Fruit fly (Drosophila melanogaster) whole organism, embryonic: Measurements from ENCODE around the gene Mlp84B.

Experiments
- B-H2 ChIP-seq: fragments of 200-800 bp; sonication (Bioruptor generic); optimal IDR thresholded peaks from 2 replicates; lab custom pipeline; 2018; ENCODE audit warnings: missing biosample characterization, mild to moderate bottlenecking, missing genetic modification characterization
- CG10321 ChIP-seq: fragments of 200-800 bp; sonication (Bioruptor generic); IDR thresholded peaks from 2 replicates; pipeline ENCODE4 v1.3.6; 2022; ENCODE audit warnings: missing biosample characterization, missing genetic modification characterization
- CG10431 ChIP-seq: fragments of 200-800 bp; sonication (Bioruptor generic); optimal IDR thresholded peaks from 3 replicates; lab custom pipeline; 2018; ENCODE audit warnings: missing biosample characterization, mild to moderate bottlenecking, missing genetic modification characterization
- CG11398 ChIP-seq: fragments of 200-800 bp; sonication (Bioruptor generic); optimal IDR thresholded peaks from 2 replicates; lab custom pipeline; 2016; ENCODE audit warnings: missing biosample characterization, missing genetic modification characterization
- CG12155 ChIP-seq: fragments of 200-800 bp; sonication (Bioruptor generic); optimal IDR thresholded peaks from 3 replicates; lab custom pipeline; 2016; ENCODE audit warnings: missing biosample characterization, missing genetic modification characterization
- CG13894 ChIP-seq: fragments of 200-800 bp; sonication (Bioruptor generic); optimal IDR thresholded peaks from 3 replicates; lab custom pipeline; 2018; ENCODE audit warnings: missing biosample characterization, mild to moderate bottlenecking, missing genetic modification characterization, moderate library complexity
- CG14710 ChIP-seq: fragments of 200-800 bp; sonication (Bioruptor generic); optimal IDR thresholded peaks from 3 replicates; lab custom pipeline; 2019; ENCODE audit warnings: missing biosample characterization, mild to moderate bottlenecking, missing genetic modification characterization, moderate library complexity
- CG14965 ChIP-seq: fragments of 200-800 bp; sonication (Bioruptor generic); optimal IDR thresholded peaks from 2 replicates; lab custom pipeline; 2016; ENCODE audit warnings: missing biosample characterization, missing genetic modification characterization, borderline replicate concordance
- CG15011 ChIP-seq: fragments of 200-800 bp; sonication (Bioruptor generic); optimal IDR thresholded peaks from 3 replicates; lab custom pipeline; 2018; ENCODE audit warnings: missing biosample characterization, mild to moderate bottlenecking, missing genetic modification characterization
- CG15696 ChIP-seq: fragments of 200-800 bp; sonication (Bioruptor generic); optimal IDR thresholded peaks from 2 replicates; lab custom pipeline; 2019; ENCODE audit warnings: missing biosample characterization, mild to moderate bottlenecking, missing genetic modification characterization, moderate library complexity
- CG17361 ChIP-seq: fragments of 200-800 bp; sonication (Bioruptor generic); IDR thresholded peaks from 3 replicates; pipeline ENCODE4 v1.3.6; 2022; ENCODE audit warnings: missing biosample characterization, missing genetic modification characterization
- CG18262 ChIP-seq: fragments of 200-800 bp; optimal IDR thresholded peaks from 3 replicates; lab custom pipeline; 2019; ENCODE audit warnings: missing biosample characterization, mild to moderate bottlenecking, missing genetic modification characterization, moderate library complexity
- CG33557 ChIP-seq: fragments of 200-800 bp; sonication (Bioruptor generic); optimal IDR thresholded peaks from 2 replicates; lab custom pipeline; 2019; ENCODE audit warnings: missing biosample characterization, mild to moderate bottlenecking, missing genetic modification characterization, moderate library complexity
- CG4404 ChIP-seq: fragments of 200-800 bp; sonication (Bioruptor generic); IDR thresholded peaks from 2 replicates; pipeline ENCODE4 v1.3.6; 2022; ENCODE audit warnings: missing biosample characterization, missing genetic modification characterization
- CG4820 ChIP-seq: fragments of 200-800 bp; sonication (Bioruptor generic); optimal IDR thresholded peaks from 3 replicates; lab custom pipeline; 2016; ENCODE audit warnings: missing biosample characterization, missing genetic modification characterization
- CG6175 ChIP-seq: fragments of 200-800 bp; sonication (Bioruptor generic); IDR thresholded peaks from 3 replicates; pipeline ENCODE4 v1.3.6; 2022; ENCODE audit warnings: missing biosample characterization, missing genetic modification characterization
- CG7745 ChIP-seq: fragments of 200-800 bp; sonication (Bioruptor generic); optimal IDR thresholded peaks from 2 replicates; lab custom pipeline; 2018; ENCODE audit warnings: missing biosample characterization, mild to moderate bottlenecking, missing genetic modification characterization, moderate library complexity
- CG7839 ChIP-seq: fragments of 200-800 bp; sonication (Bioruptor generic); optimal IDR thresholded peaks from 3 replicates; lab custom pipeline; 2018; ENCODE audit warnings: missing biosample characterization, mild to moderate bottlenecking, missing genetic modification characterization, moderate library complexity
- CG7987 ChIP-seq: fragments of 200-800 bp; sonication (Bioruptor generic); optimal IDR thresholded peaks from 2 replicates; lab custom pipeline; 2018; ENCODE audit warnings: missing biosample characterization, mild to moderate bottlenecking, missing genetic modification characterization, moderate library complexity
- CG8290 ChIP-seq, 3 experiments: fragments of 200-800 bp; sonication (Bioruptor generic); optimal IDR thresholded peaks; 2 replicates each; lab custom pipeline; 2016 to 2019; ENCODE audit warnings: missing biosample characterization in 3 of 3, missing genetic modification characterization in 3 of 3, mild to moderate bottlenecking in 2 of 3, moderate library complexity in 1 of 3
- D19A ChIP-seq: fragments of 200-800 bp; optimal IDR thresholded peaks from 3 replicates; lab custom pipeline; 2019; ENCODE audit warnings: missing biosample characterization, mild to moderate bottlenecking, missing genetic modification characterization, moderate library complexity
- Dip3 ChIP-seq: fragments of 200-800 bp; sonication (Bioruptor generic); optimal IDR thresholded peaks from 3 replicates; lab custom pipeline; 2016; ENCODE audit warnings: missing biosample characterization, missing genetic modification characterization
- Dll ChIP-seq: fragments of 200-800 bp; sonication (Bioruptor generic); IDR thresholded peaks from 4 replicates; pipeline ENCODE4 v1.3.6; 2022; ENCODE audit warnings: missing biosample characterization, missing genetic modification characterization; ENCODE audit not compliant: partially characterized antibody
- Dref ChIP-seq: fragments of 200-800 bp; sonication (Bioruptor generic); IDR thresholded peaks from 2 replicates; pipeline ENCODE4 v1.3.6; 2022; ENCODE audit warnings: missing biosample characterization, missing genetic modification characterization
- Elba2 ChIP-seq: fragments of 200-800 bp; sonication (Bioruptor generic); optimal IDR thresholded peaks from 3 replicates; lab custom pipeline; 2016; ENCODE audit warnings: missing biosample characterization, missing genetic modification characterization
- Fer1 ChIP-seq: fragments of 200-800 bp; sonication (Bioruptor generic); optimal IDR thresholded peaks from 2 replicates; lab custom pipeline; 2017; ENCODE audit warnings: missing biosample characterization, mild to moderate bottlenecking, missing genetic modification characterization
- Fer3 ChIP-seq: fragments of 200-800 bp; sonication (Bioruptor generic); optimal IDR thresholded peaks from 2 replicates; lab custom pipeline; 2018; ENCODE audit warnings: missing biosample characterization, mild to moderate bottlenecking, missing genetic modification characterization, moderate library complexity
- HLH3B ChIP-seq: fragments of 200-800 bp; sonication (Bioruptor generic); IDR thresholded peaks from 2 replicates; pipeline ENCODE4 v1.3.6; 2022; ENCODE audit warnings: missing biosample characterization, missing genetic modification characterization
- Nf-YA ChIP-seq: fragments of 200-800 bp; sonication (Bioruptor generic); IDR thresholded peaks from 2 replicates; pipeline ENCODE4 v1.3.6; 2022; ENCODE audit warnings: missing biosample characterization, missing genetic modification characterization
- Scr ChIP-seq: fragments of 200-800 bp; sonication (Bioruptor generic); IDR thresholded peaks from 2 replicates; pipeline ENCODE4 v1.3.6; 2022; ENCODE audit warnings: missing biosample characterization, missing genetic modification characterization; ENCODE audit not compliant: partially characterized antibody
- Side ChIP-seq: fragments of 200-800 bp; sonication (Bioruptor generic); optimal IDR thresholded peaks from 2 replicates; lab custom pipeline; 2016; ENCODE audit warnings: missing biosample characterization, missing genetic modification characterization
- Sin3A ChIP-seq: fragments of >200 bp; optimal IDR thresholded peaks from 2 replicates; lab custom pipeline; 2018
- Stat92E ChIP-seq, 3 experiments: fragments of >200 bp in 2 of 3; fragments of 200-800 bp in 1 of 3; sonication (Bioruptor generic) in 1 of 3; optimal IDR thresholded peaks; 2 replicates each; lab custom pipeline; 2017 to 2019; ENCODE audit warnings: missing biosample characterization in 3 of 3, missing genetic modification characterization in 3 of 3, mild to moderate bottlenecking in 1 of 3, moderate library complexity in 1 of 3
- Usf ChIP-seq: fragments of 200-800 bp; sonication (Bioruptor generic); optimal IDR thresholded peaks from 2 replicates; lab custom pipeline; 2017; ENCODE audit warnings: missing genotype, missing biosample characterization, missing genetic modification characterization
- bigmax ChIP-seq: fragments of 200-800 bp; sonication (Bioruptor generic); optimal IDR thresholded peaks from 2 replicates; lab custom pipeline; 2018; ENCODE audit warnings: missing biosample characterization, mild to moderate bottlenecking, missing genetic modification characterization
- cato ChIP-seq: fragments of 200-800 bp; sonication (Bioruptor generic); optimal IDR thresholded peaks from 2 replicates; lab custom pipeline; 2016; ENCODE audit warnings: missing biosample characterization, missing genetic modification characterization, borderline replicate concordance
- fru ChIP-seq: fragments of >200 bp; optimal IDR thresholded peaks from 2 replicates; lab custom pipeline; 2017
- h ChIP-seq: fragments of >200 bp; optimal IDR thresholded peaks from 2 replicates; lab custom pipeline; 2017
- ham ChIP-seq: fragments of 200-800 bp; sonication (Bioruptor generic); IDR thresholded peaks from 2 replicates; pipeline ENCODE4 v1.3.6; 2022; ENCODE audit warnings: missing biosample characterization, missing genetic modification characterization
- hth ChIP-seq: fragments of >200 bp; optimal IDR thresholded peaks from 2 replicates; lab custom pipeline; 2017; ENCODE audit warnings: inconsistent platforms
- kni ChIP-seq: fragments of 200-800 bp; sonication (Bioruptor generic); optimal IDR thresholded peaks from 3 replicates; lab custom pipeline; 2017; ENCODE audit warnings: mild to moderate bottlenecking, missing biosample characterization, missing genetic modification reagents, missing genetic modification characterization
- luna ChIP-seq: fragments of 200-800 bp; sonication (Bioruptor generic); optimal IDR thresholded peaks from 2 replicates; lab custom pipeline; 2016; ENCODE audit warnings: missing biosample characterization, missing genetic modification characterization
- nom ChIP-seq: fragments of 200-800 bp; sonication (Bioruptor generic); optimal IDR thresholded peaks from 2 replicates; lab custom pipeline; 2017; ENCODE audit warnings: missing biosample characterization, missing genetic modification characterization, mild to moderate bottlenecking, moderate library complexity, missing genetic modification reagents
- pan ChIP-seq, 4 experiments: fragments of >200 bp in 3 of 4; fragments of 200-800 bp in 1 of 4; sonication (Bioruptor generic) in 1 of 4; optimal IDR thresholded peaks in 3 of 4; IDR thresholded peaks in 1 of 4; 2 replicates each; pipeline versions ENCODE4 v1.3.6 to Lab custom; 2017 to 2022; ENCODE audit warnings: missing biosample characterization in 2 of 4, missing genetic modification characterization in 2 of 4, mixed read lengths in 1 of 4
- pita ChIP-seq: fragments of 200-800 bp; sonication (Bioruptor generic); optimal IDR thresholded peaks from 2 replicates; lab custom pipeline; 2017; ENCODE audit warnings: missing biosample characterization, mild to moderate bottlenecking, missing genetic modification characterization
- schlank ChIP-seq: fragments of 200-800 bp; sonication (Bioruptor generic); optimal IDR thresholded peaks from 2 replicates; lab custom pipeline; 2018; ENCODE audit warnings: missing biosample characterization, mild to moderate bottlenecking, missing genetic modification characterization
- scrt ChIP-seq: fragments of 200-800 bp; sonication (Bioruptor generic); optimal IDR thresholded peaks from 2 replicates; lab custom pipeline; 2018; ENCODE audit warnings: missing biosample characterization, mild to moderate bottlenecking, missing genetic modification characterization, moderate library complexity
- slou ChIP-seq: fragments of 200-800 bp; sonication (Bioruptor generic); optimal IDR thresholded peaks from 3 replicates; lab custom pipeline; 2016; ENCODE audit warnings: missing biosample characterization, missing genetic modification characterization
- tin ChIP-seq: fragments of 200-800 bp; sonication (Bioruptor generic); optimal IDR thresholded peaks from 3 replicates; lab custom pipeline; 2016; ENCODE audit warnings: missing biosample characterization, missing genetic modification characterization
- tio ChIP-seq: fragments of 200-800 bp; sonication (Bioruptor generic); optimal IDR thresholded peaks from 2 replicates; lab custom pipeline; 2017; ENCODE audit warnings: missing biosample characterization, missing genetic modification characterization, inconsistent platforms
- vnd ChIP-seq: fragments of 200-800 bp; sonication (Bioruptor generic); IDR thresholded peaks from 3 replicates; pipeline ENCODE4 v1.3.6; 2022; ENCODE audit warnings: missing biosample characterization, missing genetic modification characterization; ENCODE audit not compliant: partially characterized antibody

Mlp84B gene

DNA sequence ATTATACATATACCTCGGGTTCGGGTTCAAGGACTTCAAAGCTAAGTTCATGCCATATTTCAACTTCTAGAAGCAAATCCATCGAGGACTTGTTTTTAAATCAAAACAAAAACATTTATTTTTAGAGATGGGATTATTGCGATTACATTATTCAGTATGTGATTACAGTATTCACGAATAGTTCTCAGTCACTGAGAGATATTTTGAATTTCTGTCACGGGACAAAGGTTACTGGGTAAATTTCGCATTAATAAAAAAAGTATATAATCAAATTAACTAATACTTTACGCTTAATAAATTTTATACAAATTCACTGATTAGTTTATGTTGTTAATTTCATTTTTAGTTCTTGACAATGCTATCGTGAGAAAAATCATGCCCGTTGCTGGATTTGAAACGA lies 23.9 kb downstream of the Mlp84B start (continued):
- TF ChIP-seq D19A (tag; lab: Kevin White, UChicago) (no peak), CG7987 (GFP tag; lab: Kevin White, UChicago) (no peak), Scr (peak; percentile 45), CG6175 (GFP tag; lab: Robert Waterston, UW) (no peak), tin (GFP tag; lab: Kevin White, UChicago) (no peak), CG8290 (GFP tag; optimal IDR thresholded peaks at IDR 0.05; lab: Kevin White, UChicago) (no peak), CG8290 (tag; optimal IDR thresholded peaks at IDR 0.05; lab: Kevin White, UChicago) (no peak), CG13894 (no peak), Fer1 (GFP tag; lab: Kevin White, UChicago) (peak; percentile 8), CG18262 (tag; lab: Kevin White, UChicago) (peak; percentile 28), Fer3 (tag; lab: Kevin White, UChicago) (no peak), CG14710 (tag; lab: Kevin White, UChicago) (peak; percentile 30), Dll (GFP tag; lab: Robert Waterston, UW) (peak; percentile 34; the same call in 2 of the 4 replicates), CG12155 (GFP tag; lab: Kevin White, UChicago) (no peak), CG10321 (no peak), CG11398 (GFP tag; lab: Kevin White, UChicago) (no peak), tio (GFP tag; lab: Kevin White, UChicago) (no peak), CG10431 (GFP tag; lab: Kevin White, UChicago) (no peak), kni (GFP tag; lab: Kevin White, UChicago) (no peak), CG4404 (GFP tag; lab: Robert Waterston, UW) (no peak), CG17361 (GFP tag; lab: Robert Waterston, UW) (peak; percentile 42; the same call in 1 of the 3 replicates), fru (lab: Kevin White, UChicago) (no peak), CG7839 (tag; lab: Kevin White, UChicago) (no peak), Stat92E (GFP tag; optimal IDR thresholded peaks at IDR 0.05; lab: Kevin White, UChicago) (no peak), slou (GFP tag; lab: Kevin White, UChicago) (no peak), bigmax (GFP tag; lab: Kevin White, UChicago) (no peak), CG15011 (GFP tag; lab: Kevin White, UChicago) (no peak), Dip3 (GFP tag; lab: Kevin White, UChicago) (no peak), vnd (GFP tag; lab: Robert Waterston, UW) (no peak), B-H2 (GFP tag; lab: Kevin White, UChicago) (no peak), CG14965 (GFP tag; lab: Kevin White, UChicago) (no peak), Sin3A (no peak), cato (no peak), CG7745 (no peak), nom (peak; percentile 23), Usf (GFP tag; lab: Kevin White, UChicago) (no peak), schlank (tag; lab: Kevin White, UChicago) (no peak), Dref (GFP tag; lab: Robert Waterston, UW) (peak; percentile 60), HLH3B (no peak), ham (GFP tag; lab: Robert Waterston, UW) (no peak), CG15696 (no peak), pita (GFP tag; lab: Kevin White, UChicago) (no peak), pan (optimal IDR thresholded peaks at IDR 0.05; lab: Kevin White, UChicago) (no peak), pan (GFP tag; optimal IDR thresholded peaks at IDR 0.05 in 1 of 2, IDR thresholded peaks at IDR 0.05 in 1 of 2) (no peak), CG33557 (GFP tag; lab: Kevin White, UChicago) (no peak), Side (GFP tag; lab: Kevin White, UChicago) (no peak), Nf-YA (GFP tag; lab: Robert Waterston, UW) (no peak), CG4820 (GFP tag; lab: Kevin White, UChicago) (no peak), Elba2 (GFP tag; lab: Kevin White, UChicago) (no peak), luna (GFP tag; lab: Kevin White, UChicago) (no peak), scrt (GFP tag; lab: Kevin White, UChicago) (no peak), h (no peak), hth (lab: Kevin White, UChicago) (no peak)
